Worm (Caenorhabditis elegans) whole organism, L4/young adult: ENCODE results near the gene hot-4.

Experiments used
- W03F9.2 ChIP-seq: fragments of 150-350 bp; optimal IDR thresholded peaks from 2 replicates; lab custom pipeline; 2014; ENCODE audit warnings: missing biosample characterization, missing genetic modification characterization
- dao-5 ChIP-seq: sonication (generic microtip); optimal IDR thresholded peaks from 2 replicates; lab custom pipeline; 2016; ENCODE audit warnings: missing genotype, missing genetic modification characterization, moderate library complexity, missing compliant biosample characterization
- him-1 ChIP-seq: sonication (generic microtip); optimal IDR thresholded peaks from 2 replicates; lab custom pipeline; 2016; ENCODE audit warnings: missing genotype, missing genetic modification reagents, missing genetic modification characterization, missing compliant biosample characterization

DNA sequence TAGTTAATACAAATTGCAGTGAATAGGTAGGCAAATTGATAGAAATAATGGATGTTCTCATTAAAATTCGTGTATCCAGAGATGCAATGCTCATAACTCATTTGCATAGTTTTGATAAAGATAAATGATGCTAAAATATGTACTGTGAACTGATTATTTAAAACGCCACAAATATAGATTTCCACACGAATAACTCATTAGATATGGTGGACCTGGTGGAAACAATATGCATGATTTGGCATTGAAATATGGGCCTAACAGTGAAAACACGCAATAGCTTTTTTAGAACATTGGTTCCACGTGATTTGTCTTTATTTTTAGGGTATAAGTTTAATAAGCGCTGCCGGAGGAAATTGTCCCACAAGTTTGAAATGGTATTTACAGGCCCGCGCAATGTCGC is 53.1 kb downstream of the hot-4 start, which contains the start of gene srg-3:
- TF ChIP-seq him-1 (tag; lab: Kevin White, UChicago) (no peak), W03F9.2 (no peak), dao-5 (tag; lab: Kevin White, UChicago) (no peak)
